Worm (Caenorhabditis elegans) whole organism, L3 larva: ENCODE results near the gene hsp-12.6.

Experiments used
- R02D3.7 ChIP-seq: fragments of 150-350 bp; optimal IDR thresholded peaks from 2 replicates; lab custom pipeline; 2014; ENCODE audit warnings: missing biosample characterization, missing genetic modification characterization
- ZK546.5 ChIP-seq: sonication (generic microtip); optimal IDR thresholded peaks from 2 replicates; lab custom pipeline; 2017; ENCODE audit warnings: missing biosample characterization, missing genetic modification characterization
- ama-1 ChIP-seq: fragments of 150-350 bp; optimal IDR thresholded peaks from 2 replicates; lab custom pipeline; 2018
- ceh-28 ChIP-seq: fragments of 150-350 bp; optimal IDR thresholded peaks from 2 replicates; lab custom pipeline; 2014; ENCODE audit warnings: missing biosample characterization, missing genetic modification reagents, missing genetic modification characterization
- ceh-82 ChIP-seq: fragments of 150-350 bp; optimal IDR thresholded peaks from 2 replicates; lab custom pipeline; 2014; ENCODE audit warnings: missing biosample characterization, missing genetic modification characterization
- elt-2 ChIP-seq: sonication (generic microtip); optimal IDR thresholded peaks from 2 replicates; lab custom pipeline; 2016; ENCODE audit warnings: missing genetic modification reagents, mild to moderate bottlenecking, missing genetic modification characterization, missing compliant biosample characterization
- elt-3 ChIP-seq, 3 experiments: fragments of 150-350 bp in 1 of 3; sonication (generic microtip) in 2 of 3; optimal IDR thresholded peaks; 2 replicates in 2 of 3; 4 replicates in 1 of 3; lab custom pipeline; 2014 to 2017; ENCODE audit warnings: missing biosample characterization in 3 of 3, missing genetic modification characterization in 3 of 3
- fkh-10 ChIP-seq: sonication (generic microtip); optimal IDR thresholded peaks from 2 replicates; lab custom pipeline; 2017; ENCODE audit warnings: missing biosample characterization, missing genetic modification reagents, missing genetic modification characterization
- fkh-2 ChIP-seq: fragments of 150-350 bp; optimal IDR thresholded peaks from 2 replicates; lab custom pipeline; 2014; ENCODE audit warnings: missing biosample characterization, missing genetic modification reagents, missing genetic modification characterization
- lin-39 ChIP-seq: fragments of 150-350 bp; optimal IDR thresholded peaks from 2 replicates; lab custom pipeline; 2018; ENCODE audit warnings: missing biosample characterization, missing genetic modification reagents, missing genetic modification characterization
- mml-1 ChIP-seq: fragments of 150-350 bp; sonication (generic microtip); optimal IDR thresholded peaks from 3 replicates; lab custom pipeline; 2014; ENCODE audit warnings: missing biosample characterization, missing genetic modification characterization
- nhr-11 ChIP-seq: fragments of 150-350 bp; optimal IDR thresholded peaks from 2 replicates; lab custom pipeline; 2014; ENCODE audit warnings: missing biosample characterization, missing genetic modification characterization
- nhr-12 ChIP-seq: fragments of 150-350 bp; optimal IDR thresholded peaks from 2 replicates; lab custom pipeline; 2014; ENCODE audit warnings: missing biosample characterization, missing genetic modification characterization
- nhr-23 ChIP-seq: fragments of 150-350 bp; optimal IDR thresholded peaks from 2 replicates; lab custom pipeline; 2014; ENCODE audit warnings: missing biosample characterization, missing genetic modification reagents, missing genetic modification characterization
- nhr-25 ChIP-seq: sonication (generic microtip); optimal IDR thresholded peaks from 2 replicates; lab custom pipeline; 2017; ENCODE audit warnings: missing biosample characterization, missing genetic modification characterization
- nhr-77 ChIP-seq: fragments of 150-350 bp; optimal IDR thresholded peaks from 2 replicates; lab custom pipeline; 2014; ENCODE audit warnings: missing biosample characterization, missing genetic modification characterization
- pha-4 ChIP-seq: fragments of 150-350 bp; optimal IDR thresholded peaks from 2 replicates; lab custom pipeline; 2014; ENCODE audit warnings: missing biosample characterization, missing genetic modification reagents, missing genetic modification characterization
- pqm-1 ChIP-seq: fragments of 150-350 bp; optimal IDR thresholded peaks from 2 replicates; lab custom pipeline; 2017; ENCODE audit warnings: missing biosample characterization, missing genetic modification characterization, inconsistent platforms
- sea-2 ChIP-seq: fragments of 150-350 bp; sonication (generic microtip); optimal IDR thresholded peaks from 4 replicates; lab custom pipeline; 2014; ENCODE audit warnings: missing biosample characterization, missing genetic modification reagents, missing genetic modification characterization
- skn-1 ChIP-seq: fragments of 150-350 bp; optimal IDR thresholded peaks from 2 replicates; lab custom pipeline; 2014; ENCODE audit warnings: missing biosample characterization, missing genetic modification characterization
- tbx-2 ChIP-seq: sonication (generic microtip); optimal IDR thresholded peaks from 2 replicates; lab custom pipeline; 2016; ENCODE audit warnings: mild to moderate bottlenecking, missing genetic modification characterization, missing compliant biosample characterization
- unc-39 ChIP-seq: sonication (generic microtip); optimal IDR thresholded peaks from 4 replicates; lab custom pipeline; 2017; ENCODE audit warnings: missing biosample characterization, missing genetic modification characterization
- ztf-11 ChIP-seq: fragments of 150-350 bp; optimal IDR thresholded peaks from 2 replicates; lab custom pipeline; 2014; ENCODE audit warnings: missing biosample characterization, missing genetic modification characterization
- ztf-4 ChIP-seq: fragments of 150-350 bp; optimal IDR thresholded peaks from 2 replicates; lab custom pipeline; 2014; ENCODE audit warnings: missing biosample characterization, missing genetic modification characterization

The hsp-12.6 gene

ce11 chrIV:9401715-9402114 lies 45.3 kb downstream of the hsp-12.6 start, which contains the start of gene F56D5.6:
TSS of gene F56D5.6 (plus strand) at chrIV:9401922.
- no peak for TF ChIP-seq nhr-23 (tag; lab: Kevin White, UChicago)
- no peak for TF ChIP-seq ztf-11 (tag; lab: Kevin White, UChicago)
- peak; percentile 69 for TF ChIP-seq pha-4
- no peak for TF ChIP-seq nhr-77 (tag; lab: Kevin White, UChicago)
- TF ChIP-seq mml-1 (tag; lab: Kevin White, UChicago), result no peak
- no peak for TF ChIP-seq lin-39 (tag; lab: Kevin White, UChicago)
- peak; percentile 81 for TF ChIP-seq elt-2 (tag; lab: Kevin White, UChicago)
- no peak for TF ChIP-seq fkh-10 (GFP tag; lab: Kevin White, UChicago)
- no peak for TF ChIP-seq tbx-2 (tag; lab: Kevin White, UChicago)
- no peak for TF ChIP-seq nhr-12
- TF ChIP-seq nhr-25 (tag; lab: Kevin White, UChicago), result no peak
- no peak for TF ChIP-seq sea-2 (GFP tag; lab: Kevin White, UChicago)
- TF ChIP-seq R02D3.7 (tag; lab: Kevin White, UChicago), result no peak
- no peak for TF ChIP-seq elt-3 (tag; optimal IDR thresholded peaks at IDR 0.05; lab: Kevin White, UChicago)
- no peak for TF ChIP-seq ceh-82 (tag; lab: Kevin White, UChicago)
- TF ChIP-seq ztf-4, result no peak
- TF ChIP-seq ZK546.5 (tag; lab: Kevin White, UChicago), result no peak
- no peak for TF ChIP-seq skn-1 (tag; lab: Kevin White, UChicago)
- no peak for TF ChIP-seq nhr-11
- no peak for TF ChIP-seq ama-1 (lab: Kevin White, UChicago)
- no peak for TF ChIP-seq ceh-28 (tag; lab: Kevin White, UChicago)
- peak; percentile 75 for TF ChIP-seq pqm-1 (tag; lab: Kevin White, UChicago)

ce11 chrIV:9398512-9398911 lies 48.5 kb downstream of the hsp-12.6 start, which contains the start of gene F56D5.2:
TSS of gene F56D5.2 (minus strand) at chrIV:9398612.
- TF ChIP-seq fkh-2 (tag; lab: Kevin White, UChicago), result no peak
- no peak for TF ChIP-seq ZK546.5 (tag; lab: Kevin White, UChicago)
- TF ChIP-seq unc-39 (tag; lab: Kevin White, UChicago), result no peak
- no peak for TF ChIP-seq nhr-77 (tag; lab: Kevin White, UChicago)
- TF ChIP-seq tbx-2 (tag; lab: Kevin White, UChicago), result no peak

- no peak for TF ChIP-seq ztf-11 (tag; lab: Kevin White, UChicago)
- no peak for TF ChIP-seq fkh-10 (GFP tag; lab: Kevin White, UChicago)
- TF ChIP-seq R02D3.7 (tag; lab: Kevin White, UChicago), result no peak
These were observed 49.8 kb downstream of the hsp-12.6 start, which contains the start of gene F56D5.3 for ce11 chrIV:9397278-9397677. TSS of gene F56D5.3 (plus strand) at chrIV:9397578.
